Worm (Caenorhabditis elegans): Measurements from ENCODE around the gene mec-17.

The mec-17 gene

DNA sequence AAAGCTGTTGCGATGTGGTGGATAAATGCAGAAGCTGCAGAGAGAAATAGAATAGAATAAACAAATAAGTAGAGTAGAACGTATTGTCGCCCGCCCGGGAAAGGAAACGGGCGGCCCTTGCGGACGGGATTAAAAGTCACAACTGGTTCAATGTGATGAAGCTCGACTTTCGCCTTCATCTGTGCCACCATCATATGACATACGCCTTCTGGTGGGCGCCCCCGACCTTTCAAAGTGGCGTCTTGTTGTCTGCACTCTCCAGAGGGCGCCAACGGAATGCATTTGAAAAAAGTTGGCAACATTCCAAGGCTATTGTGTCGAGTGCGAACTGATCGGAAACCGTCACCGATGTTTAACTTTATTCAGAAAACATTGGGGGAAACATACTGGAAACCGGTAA, 43.7 kb downstream of the mec-17 start:
- TF ChIP-seq nhr-10 (tag; optimal IDR thresholded peaks at IDR 0.05), result no peak
- TF ChIP-seq nhr-129 (tag; optimal IDR thresholded peaks at IDR 0.05), result peak; percentile 29
- TF ChIP-seq skn-1 (tag; optimal IDR thresholded peaks at IDR 0.05), result no peak
- no peak for TF ChIP-seq lin-39 (tag; optimal IDR thresholded peaks at IDR 0.05)
- no peak for TF ChIP-seq gmeb-1 (tag; optimal IDR thresholded peaks at IDR 0.05)
- TF ChIP-seq mdl-1 (tag; optimal IDR thresholded peaks at IDR 0.05), result no peak
- peak; percentile 54 for TF ChIP-seq nhr-25 (tag; optimal IDR thresholded peaks at IDR 0.05)
- no peak for TF ChIP-seq nhr-237 (tag; optimal IDR thresholded peaks at IDR 0.05)
- TF ChIP-seq zag-1 (tag; optimal IDR thresholded peaks at IDR 0.05), result no peak
- TF ChIP-seq egl-27 (tag; optimal IDR thresholded peaks at IDR 0.05), result no peak
- no peak for TF ChIP-seq nhr-23 (tag; optimal IDR thresholded peaks at IDR 0.05)
- no peak for TF ChIP-seq lsy-2 (tag; optimal IDR thresholded peaks at IDR 0.05)
- no peak for TF ChIP-seq nhr-11 (tag; optimal IDR thresholded peaks at IDR 0.05)
- TF ChIP-seq ztf-4 (tag; optimal IDR thresholded peaks at IDR 0.05), result no peak
- TF ChIP-seq F13H6.1 (tag; optimal IDR thresholded peaks at IDR 0.05), result no peak
- TF ChIP-seq sma-9 (GFP tag; optimal IDR thresholded peaks at IDR 0.05), result no peak
- no peak for TF ChIP-seq sma-9 (tag; optimal IDR thresholded peaks at IDR 0.05)
- TF ChIP-seq peb-1 (tag; optimal IDR thresholded peaks at IDR 0.05), result no peak
- peak; percentile 27 for TF ChIP-seq blmp-1 (tag; optimal IDR thresholded peaks at IDR 0.05; ENCODE audit: insufficient read depth)
- no peak for TF ChIP-seq C34F6.9 (tag; optimal IDR thresholded peaks at IDR 0.05)
- TF ChIP-seq nhr-21 (tag; optimal IDR thresholded peaks at IDR 0.05), result no peak
- no peak for TF ChIP-seq sem-4 (tag; optimal IDR thresholded peaks at IDR 0.05)
- no peak for TF ChIP-seq unc-39 (tag; optimal IDR thresholded peaks at IDR 0.05)
- TF ChIP-seq nhr-6 (tag; optimal IDR thresholded peaks at IDR 0.05), result no peak

DNA sequence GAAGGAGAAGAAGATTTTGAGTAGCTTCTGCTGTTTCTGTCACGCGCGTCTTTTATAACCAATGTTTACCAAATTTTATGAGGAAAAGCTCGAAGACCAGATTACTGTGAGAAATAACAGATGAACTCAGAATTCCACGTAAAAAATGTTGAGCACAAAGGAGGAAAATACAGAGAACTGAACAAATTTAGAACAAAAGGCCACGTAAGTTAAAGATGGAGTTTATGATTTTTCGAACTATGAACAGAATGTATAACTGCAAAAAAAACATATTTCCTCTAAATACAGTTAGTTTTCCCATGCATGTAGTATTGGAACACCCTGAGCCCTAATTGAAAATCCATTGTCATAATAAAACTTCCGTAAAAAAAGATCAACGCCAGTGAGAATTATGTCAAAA, 46.1 kb downstream of the mec-17 start, which contains the start of gene exc-9:
exc-9 (minus strand) TSS at position 101 of the 400 bp plus-strand sequence.
- TF ChIP-seq R02D3.7 (tag; optimal IDR thresholded peaks at IDR 0.05) (no peak), fos-1 (tag; optimal IDR thresholded peaks at IDR 0.05) (no peak), nhr-10 (tag; optimal IDR thresholded peaks at IDR 0.05) (no peak), nhr-77 (tag; optimal IDR thresholded peaks at IDR 0.05) (no peak)

DNA sequence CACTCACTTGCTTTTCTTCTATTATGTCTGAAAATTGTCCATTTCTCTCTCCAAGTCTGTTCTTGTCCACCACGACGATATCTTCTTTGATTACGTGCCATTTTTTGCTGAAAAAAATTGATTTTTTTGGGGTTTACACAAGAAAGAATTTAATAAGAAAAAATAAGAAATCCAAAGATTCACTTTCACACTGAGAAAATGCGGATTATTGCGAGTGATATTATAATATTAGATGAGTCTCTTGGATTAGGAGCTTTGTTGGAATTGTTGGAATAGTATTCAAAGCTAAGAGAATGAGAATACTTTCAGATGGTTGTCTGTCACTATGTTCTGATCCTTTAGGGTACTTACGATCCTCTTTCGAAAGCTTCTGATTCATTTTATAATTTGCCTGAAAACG, 48.1 kb downstream of the mec-17 start, which contains the start of gene F20D12.7:
F20D12.7 (minus strand) TSS at position 101 of the 400 bp plus-strand sequence.
- TF ChIP-seq nhr-11 (tag; optimal IDR thresholded peaks at IDR 0.05) (no peak), unc-39 (tag; optimal IDR thresholded peaks at IDR 0.05) (no peak), lin-13 (GFP tag; optimal IDR thresholded peaks at IDR 0.05) (no peak), nhr-237 (tag; optimal IDR thresholded peaks at IDR 0.05) (no peak), mdl-1 (tag; optimal IDR thresholded peaks at IDR 0.05) (no peak), gmeb-1 (tag; optimal IDR thresholded peaks at IDR 0.05) (no peak)
